Fruit fly (Drosophila melanogaster): Measurements from ENCODE around the gene CG32024.

dm6 chr3L:8850784-8851704 lies 43.6 kb downstream of the CG32024 start:
- TF ChIP-seq CG8478 (optimal IDR thresholded peaks at IDR 0.05) (no peak), CTCF (optimal IDR thresholded peaks at IDR 0.05) (no peak)
